Worm (Caenorhabditis elegans) whole organism, L1 larva: ENCODE data around the gene C34B4.5.

Experiments used
- C16A3.4 ChIP-seq: fragments of 150-350 bp; optimal IDR thresholded peaks from 2 replicates; lab custom pipeline; 2014; ENCODE audit warnings: missing biosample characterization, missing genetic modification characterization
- F16B12.6 ChIP-seq: fragments of 150-350 bp; optimal IDR thresholded peaks from 2 replicates; lab custom pipeline; 2014; ENCODE audit warnings: missing biosample characterization, missing genetic modification characterization
- Y116A8C.19 ChIP-seq: sonication (generic microtip); optimal IDR thresholded peaks from 2 replicates; lab custom pipeline; 2016; ENCODE audit warnings: missing compliant biosample characterization, missing genetic modification characterization, borderline replicate concordance
- aha-1 ChIP-seq: fragments of 150-350 bp; optimal IDR thresholded peaks from 2 replicates; lab custom pipeline; 2014; ENCODE audit warnings: missing biosample characterization, missing genetic modification characterization
- alr-1 ChIP-seq: fragments of 200-800 bp; sonication (Bioruptor generic); optimal IDR thresholded peaks from 2 replicates; lab custom pipeline; 2018; ENCODE audit warnings: borderline replicate concordance, mild to moderate bottlenecking, missing genetic modification characterization, missing compliant biosample characterization
- aly-2 ChIP-seq: fragments of 150-350 bp; optimal IDR thresholded peaks from 2 replicates; lab custom pipeline; 2014; ENCODE audit warnings: missing biosample characterization, missing genetic modification characterization
- ama-1 ChIP-seq: fragments of 150-350 bp; optimal IDR thresholded peaks from 2 replicates; lab custom pipeline; 2014
- blmp-1 ChIP-seq: fragments of 150-350 bp; optimal IDR thresholded peaks from 2 replicates; lab custom pipeline; 2014; ENCODE audit warnings: missing biosample characterization, missing genetic modification characterization
- ceh-63 ChIP-seq: fragments of 200-800 bp; sonication (Bioruptor generic); optimal IDR thresholded peaks from 2 replicates; lab custom pipeline; 2018; ENCODE audit warnings: mild to moderate bottlenecking, missing genetic modification characterization, missing compliant biosample characterization
- ceh-8 ChIP-seq: fragments of 200-800 bp; sonication (Bioruptor generic); optimal IDR thresholded peaks from 2 replicates; lab custom pipeline; 2018; ENCODE audit warnings: mild to moderate bottlenecking, missing genetic modification characterization, moderate library complexity, missing compliant biosample characterization
- ceh-82 ChIP-seq, 3 experiments: fragments of 150-350 bp in 1 of 3; sonication (generic microtip) in 2 of 3; optimal IDR thresholded peaks; 2 replicates each; lab custom pipeline; 2014 to 2017; ENCODE audit warnings: missing biosample characterization in 3 of 3, missing genetic modification characterization in 3 of 3
- ceh-88 ChIP-seq: fragments of 200-800 bp; sonication (Bioruptor generic); IDR thresholded peaks from 2 replicates; pipeline ENCODE4 v1.3.6; 2022; ENCODE audit warnings: missing genetic modification characterization, missing compliant biosample characterization
- ceh-90 ChIP-seq: sonication (generic microtip); optimal IDR thresholded peaks from 2 replicates; lab custom pipeline; 2016; ENCODE audit warnings: missing genetic modification characterization, missing compliant biosample characterization
- dsc-1 ChIP-seq: sonication (generic microtip); optimal IDR thresholded peaks from 2 replicates; lab custom pipeline; 2016; ENCODE audit warnings: mild to moderate bottlenecking, missing genetic modification characterization, missing compliant biosample characterization
- efl-1 ChIP-seq, 4 experiments: fragments of 150-350 bp; optimal IDR thresholded peaks in 3 of 4; peaks in 1 of 4; 1 replicate in 1 of 4; 2 replicates in 3 of 4; lab custom pipeline; 2014; ENCODE audit warnings: missing biosample characterization in 2 of 4, missing genetic modification characterization in 2 of 4, missing genetic modification reagents in 2 of 4
- egl-13 ChIP-seq: sonication (generic microtip); optimal IDR thresholded peaks from 2 replicates; lab custom pipeline; 2016; ENCODE audit warnings: missing genotype, missing genetic modification reagents, missing genetic modification characterization, missing compliant biosample characterization
- egl-27 ChIP-seq, 2 experiments: fragments of 150-350 bp in 1 of 2; sonication (generic microtip); optimal IDR thresholded peaks; 3 replicates each; lab custom pipeline; 2017 to 2018; ENCODE audit warnings: missing biosample characterization in 2 of 2, missing genetic modification characterization in 2 of 2, missing genetic modification reagents in 2 of 2
- fkh-8 ChIP-seq: sonication (generic microtip); optimal IDR thresholded peaks from 2 replicates; lab custom pipeline; 2016; ENCODE audit warnings: mild to moderate bottlenecking, missing genetic modification characterization, missing compliant biosample characterization
- fos-1 ChIP-seq: fragments of 150-350 bp; optimal IDR thresholded peaks from 2 replicates; lab custom pipeline; 2014; ENCODE audit warnings: missing biosample characterization, missing genetic modification characterization
- grh-1 ChIP-seq: fragments of 200-800 bp; sonication (Bioruptor generic); IDR thresholded peaks from 2 replicates; pipeline ENCODE4 v1.3.6; 2022; ENCODE audit warnings: missing genetic modification reagents, missing genetic modification characterization, missing compliant biosample characterization
- hlh-4 ChIP-seq: sonication (generic microtip); optimal IDR thresholded peaks from 2 replicates; lab custom pipeline; 2016; ENCODE audit warnings: mild to moderate bottlenecking, missing genetic modification characterization, missing compliant biosample characterization
- hpl-2 ChIP-seq: fragments of 150-350 bp; optimal IDR thresholded peaks from 2 replicates; lab custom pipeline; 2014; ENCODE audit warnings: missing biosample characterization, missing genetic modification reagents, missing genetic modification characterization
- irx-1 ChIP-seq: sonication (generic microtip); optimal IDR thresholded peaks from 2 replicates; lab custom pipeline; 2016; ENCODE audit warnings: missing genetic modification characterization, missing compliant biosample characterization
- lin-13 ChIP-seq: fragments of 150-350 bp; optimal IDR thresholded peaks from 2 replicates; lab custom pipeline; 2014; ENCODE audit warnings: missing biosample characterization, missing genetic modification reagents, missing genetic modification characterization
- lin-14 ChIP-seq: fragments of 200-800 bp; sonication (Bioruptor generic); optimal IDR thresholded peaks from 2 replicates; lab custom pipeline; 2018; ENCODE audit warnings: mild to moderate bottlenecking, missing genetic modification characterization, moderate library complexity, missing compliant biosample characterization
- lin-15B ChIP-seq: fragments of 150-350 bp; sonication (generic microtip); optimal IDR thresholded peaks from 3 replicates; lab custom pipeline; 2014; ENCODE audit warnings: missing biosample characterization, missing genetic modification characterization
- lin-35 ChIP-seq, 2 experiments: fragments of 150-350 bp; optimal IDR thresholded peaks; 2 replicates each; lab custom pipeline; 2014; ENCODE audit warnings: missing biosample characterization in 2 of 2, missing genetic modification characterization in 2 of 2, missing genetic modification reagents in 2 of 2
- lin-39 ChIP-seq: fragments of 150-350 bp; optimal IDR thresholded peaks from 2 replicates; lab custom pipeline; 2014; ENCODE audit warnings: missing biosample characterization, missing genetic modification reagents, missing genetic modification characterization
- lir-3 ChIP-seq: sonication (generic microtip); optimal IDR thresholded peaks from 2 replicates; lab custom pipeline; 2016; ENCODE audit warnings: mild to moderate bottlenecking, missing genetic modification characterization, moderate library complexity, missing compliant biosample characterization; ENCODE audit not compliant: poor library complexity
- lsy-2 ChIP-seq, 2 experiments: fragments of 150-350 bp; optimal IDR thresholded peaks; 2 replicates each; lab custom pipeline; 2014; ENCODE audit warnings: missing biosample characterization in 2 of 2, missing genetic modification characterization in 2 of 2
- mef-2 ChIP-seq: fragments of 150-350 bp; optimal IDR thresholded peaks from 2 replicates; lab custom pipeline; 2014; ENCODE audit warnings: missing biosample characterization, missing genetic modification characterization
- nhr-20 ChIP-seq: sonication (generic microtip); optimal IDR thresholded peaks from 2 replicates; lab custom pipeline; 2016; ENCODE audit warnings: mild to moderate bottlenecking, missing genetic modification characterization, missing compliant biosample characterization
- nhr-237 ChIP-seq: fragments of 150-350 bp; optimal IDR thresholded peaks from 2 replicates; lab custom pipeline; 2014; ENCODE audit warnings: missing biosample characterization, missing genetic modification characterization
- nhr-28 ChIP-seq: fragments of 150-350 bp; optimal IDR thresholded peaks from 2 replicates; lab custom pipeline; 2014; ENCODE audit warnings: missing biosample characterization, missing genetic modification characterization
- nhr-47 ChIP-seq: sonication (generic microtip); optimal IDR thresholded peaks from 2 replicates; lab custom pipeline; 2016; ENCODE audit warnings: mild to moderate bottlenecking, missing genetic modification characterization, moderate library complexity, missing compliant biosample characterization
- nhr-77 ChIP-seq: fragments of 150-350 bp; optimal IDR thresholded peaks from 2 replicates; lab custom pipeline; 2014; ENCODE audit warnings: missing biosample characterization, missing genetic modification characterization
- nhr-84 ChIP-seq: sonication (generic microtip); optimal IDR thresholded peaks from 2 replicates; lab custom pipeline; 2017; ENCODE audit warnings: missing biosample characterization, missing genetic modification characterization
- pqm-1 ChIP-seq: sonication (generic microtip); optimal IDR thresholded peaks from 3 replicates; lab custom pipeline; 2017; ENCODE audit warnings: missing biosample characterization, missing genetic modification characterization
- skn-1 ChIP-seq: fragments of 150-350 bp; optimal IDR thresholded peaks from 2 replicates; lab custom pipeline; 2014; ENCODE audit warnings: missing biosample characterization, missing genetic modification characterization
- snu-23 ChIP-seq: sonication (generic microtip); optimal IDR thresholded peaks from 2 replicates; lab custom pipeline; 2016; ENCODE audit warnings: missing genetic modification characterization, missing compliant biosample characterization
- sox-4 ChIP-seq: sonication (generic microtip); optimal IDR thresholded peaks from 2 replicates; lab custom pipeline; 2016; ENCODE audit warnings: missing genetic modification characterization, missing compliant biosample characterization
- sptf-1 ChIP-seq: fragments of 150-350 bp; optimal IDR thresholded peaks from 2 replicates; lab custom pipeline; 2014; ENCODE audit warnings: missing biosample characterization, missing genetic modification characterization
- sup-37 ChIP-seq: fragments of 200-800 bp; sonication (Bioruptor generic); optimal IDR thresholded peaks from 2 replicates; lab custom pipeline; 2018; ENCODE audit warnings: mild to moderate bottlenecking, missing genetic modification characterization, missing compliant biosample characterization
- swsn-7 ChIP-seq: sonication (generic microtip); optimal IDR thresholded peaks from 2 replicates; lab custom pipeline; 2016; ENCODE audit warnings: missing genetic modification characterization, missing compliant biosample characterization
- tlp-1 ChIP-seq: fragments of 150-350 bp; optimal IDR thresholded peaks from 2 replicates; lab custom pipeline; 2014; ENCODE audit warnings: missing biosample characterization, missing genetic modification characterization
- unc-130 ChIP-seq: fragments of 150-350 bp; optimal IDR thresholded peaks from 2 replicates; lab custom pipeline; 2017; ENCODE audit warnings: missing biosample characterization, missing genetic modification characterization, inconsistent platforms
- unc-30 ChIP-seq: sonication (generic microtip); optimal IDR thresholded peaks from 2 replicates; lab custom pipeline; 2017; ENCODE audit warnings: missing biosample characterization, missing genetic modification characterization
- unc-86 ChIP-seq: sonication (generic microtip); optimal IDR thresholded peaks from 2 replicates; lab custom pipeline; 2016; ENCODE audit warnings: missing genetic modification characterization, missing compliant biosample characterization
- xbp-1 ChIP-seq: sonication (generic microtip); optimal IDR thresholded peaks from 2 replicates; lab custom pipeline; 2016; ENCODE audit warnings: missing genetic modification characterization, missing compliant biosample characterization

The C34B4.5 gene

DNA sequence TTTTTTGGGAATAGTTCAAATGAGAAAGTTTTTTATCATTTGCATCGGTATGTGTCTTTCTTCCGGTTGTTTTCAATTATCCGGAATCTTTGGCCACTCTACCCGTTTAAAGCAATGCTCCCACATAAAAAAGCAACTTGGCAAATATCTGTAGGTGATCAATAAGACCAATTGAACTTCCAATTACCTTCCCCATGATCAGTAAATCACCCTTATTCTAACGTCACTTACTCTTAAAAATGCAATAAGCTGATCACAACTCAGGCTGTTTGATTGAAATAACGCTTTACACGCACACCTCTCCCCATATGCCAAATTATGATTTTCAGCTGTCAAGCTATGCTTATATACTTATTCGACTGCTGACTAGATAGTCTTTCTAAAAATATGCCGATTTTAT, at the start of gene C34B4.5:
Gene C34B4.5, plus strand, starts transcription at position 301 of the 400 bp plus-strand sequence.
- TF ChIP-seq ceh-8 (GFP tag; lab: Kevin White, UChicago) (no peak), egl-13 (tag; lab: Kevin White, UChicago) (no peak), nhr-47 (tag; lab: Kevin White, UChicago) (no peak), egl-27 (tag; optimal IDR thresholded peaks at IDR 0.05; lab: Kevin White, UChicago) (no peak), alr-1 (tag; lab: Kevin White, UChicago) (no peak), Y116A8C.19 (tag; lab: Kevin White, UChicago) (no peak), nhr-84 (no peak), lin-39 (tag; lab: Kevin White, UChicago) (no peak), nhr-77 (tag; lab: Kevin White, UChicago) (no peak), nhr-237 (tag; lab: Kevin White, UChicago) (no peak)

DNA sequence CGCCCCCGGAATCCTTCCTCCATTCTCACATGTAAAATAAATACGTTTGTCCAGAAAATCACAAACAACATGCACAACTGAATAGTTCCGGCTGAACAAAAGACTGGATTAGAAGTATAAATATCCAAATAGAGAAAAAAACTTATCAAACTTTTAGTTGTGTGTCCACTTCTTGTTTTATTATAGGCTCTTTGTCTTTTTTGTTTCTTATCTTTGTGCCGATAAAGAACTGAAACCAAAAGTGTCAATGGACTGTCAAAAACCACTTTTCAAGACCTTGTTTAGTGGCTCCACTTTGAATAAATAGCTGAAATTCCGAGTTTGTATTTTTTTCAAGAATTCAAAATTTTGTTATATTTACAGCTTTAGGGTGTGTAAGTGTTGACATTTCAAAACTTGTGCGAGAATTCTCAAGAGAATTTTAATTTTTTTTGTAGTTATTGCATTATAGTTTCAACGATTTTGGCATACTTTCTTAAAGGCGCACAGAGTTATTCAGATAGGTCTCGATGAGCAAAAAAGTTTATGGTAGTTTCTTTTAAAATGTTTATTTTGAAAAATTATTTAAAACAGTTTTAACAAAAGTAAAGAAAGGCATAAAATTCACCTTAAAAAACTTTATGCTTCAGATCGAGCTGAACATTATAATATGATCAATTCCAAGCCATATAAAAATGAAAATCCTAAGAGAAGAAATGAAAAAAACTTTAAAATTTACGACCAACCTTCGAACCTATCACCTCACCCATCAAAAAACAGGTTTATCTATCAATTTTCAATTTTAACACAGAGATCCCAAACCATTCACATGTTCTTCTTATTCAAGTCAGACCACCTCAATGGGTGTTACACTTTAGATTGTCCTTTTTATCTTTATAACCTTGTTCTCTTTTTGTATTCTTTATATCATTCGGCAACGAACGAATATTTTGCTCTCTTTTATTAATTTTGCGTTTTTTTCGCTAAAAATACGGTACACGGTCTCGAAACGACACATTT, 49.3 kb upstream of the C34B4.5 start:
- TF ChIP-seq blmp-1 (peak; percentile 24), irx-1 (tag; lab: Kevin White, UChicago) (no peak), aly-2 (tag; lab: Kevin White, UChicago) (peak; percentile 51), fkh-8 (no peak), unc-86 (tag; lab: Kevin White, UChicago) (no peak), ama-1 (lab: Kevin White, UChicago) (no peak), lir-3 (tag; lab: Kevin White, UChicago) (no peak), unc-30 (tag; lab: Kevin White, UChicago) (no peak), snu-23 (GFP tag; lab: Kevin White, UChicago) (no peak), grh-1 (0 out of 2 replicates have a peak, but pooled peaks have one; percentile 25), ceh-82 (tag; optimal IDR thresholded peaks at IDR 0.05; lab: Kevin White, UChicago) (no peak), skn-1 (tag; lab: Kevin White, UChicago) (no peak), F16B12.6 (no peak), mef-2 (no peak), efl-1 (optimal IDR thresholded peaks at IDR 0.05; lab: Kevin White, UChicago) (no peak), efl-1 (GFP tag; optimal IDR thresholded peaks at IDR 0.05 in 1 of 2; lab: Kevin White, UChicago) (peak in 1 of 2 experiments; percentile 34), hlh-4 (tag; lab: Kevin White, UChicago) (no peak), egl-27 (tag; optimal IDR thresholded peaks at IDR 0.05; lab: Kevin White, UChicago) (no peak), lin-35 (GFP tag; optimal IDR thresholded peaks at IDR 0.05; lab: Kevin White, UChicago) (peak in 1 of 2 experiments; percentile 12), sox-4 (tag; lab: Kevin White, UChicago) (no peak), nhr-28 (tag; lab: Kevin White, UChicago) (no peak), alr-1 (tag; lab: Kevin White, UChicago) (no peak), ceh-90 (tag; lab: Kevin White, UChicago) (no peak), lin-15B (tag; lab: Kevin White, UChicago) (no peak), pqm-1 (tag; lab: Kevin White, UChicago) (no peak), tlp-1 (tag; lab: Kevin White, UChicago) (no peak), C16A3.4 (tag; lab: Kevin White, UChicago) (no peak), dsc-1 (tag; lab: Kevin White, UChicago) (no peak), lin-13 (GFP tag; lab: Kevin White, UChicago) (no peak), hpl-2 (no peak), sup-37 (GFP tag; lab: Kevin White, UChicago) (no peak), nhr-20 (tag; lab: Kevin White, UChicago) (no peak), xbp-1 (tag; lab: Kevin White, UChicago) (no peak), swsn-7 (tag; lab: Kevin White, UChicago) (no peak), lsy-2 (tag; optimal IDR thresholded peaks at IDR 0.05; lab: Kevin White, UChicago) (no peak), aha-1 (tag; lab: Kevin White, UChicago) (no peak), lin-14 (GFP tag; lab: Kevin White, UChicago) (peak; percentile 31), unc-130 (tag; lab: Kevin White, UChicago) (no peak), sptf-1 (tag; lab: Kevin White, UChicago) (no peak), egl-13 (tag; lab: Kevin White, UChicago) (no peak), ceh-63 (no peak), fos-1 (tag; lab: Kevin White, UChicago) (no peak), ceh-88 (GFP tag; lab: Robert Waterston, UW) (no peak)
